Worm (Caenorhabditis elegans) whole organism, L1 larva: ENCODE results near the gene eak-7.

Experiments
- nhr-19 ChIP-seq: fragments of 200-800 bp; sonication (Bioruptor generic); conservative IDR thresholded peaks from 2 replicates; pipeline ENCODE4 v1.3.6; 2022; ENCODE audit warnings: missing genetic modification characterization, missing compliant biosample characterization
- nhr-77 ChIP-seq: fragments of 150-350 bp; optimal IDR thresholded peaks from 2 replicates; lab custom pipeline; 2014; ENCODE audit warnings: missing biosample characterization, missing genetic modification characterization
- unc-130 ChIP-seq: fragments of 150-350 bp; optimal IDR thresholded peaks from 2 replicates; lab custom pipeline; 2017; ENCODE audit warnings: missing biosample characterization, missing genetic modification characterization, inconsistent platforms
- unc-62 ChIP-seq: fragments of 150-350 bp; optimal IDR thresholded peaks from 2 replicates; lab custom pipeline; 2014; ENCODE audit warnings: missing biosample characterization, missing genetic modification reagents, missing genetic modification characterization

DNA sequence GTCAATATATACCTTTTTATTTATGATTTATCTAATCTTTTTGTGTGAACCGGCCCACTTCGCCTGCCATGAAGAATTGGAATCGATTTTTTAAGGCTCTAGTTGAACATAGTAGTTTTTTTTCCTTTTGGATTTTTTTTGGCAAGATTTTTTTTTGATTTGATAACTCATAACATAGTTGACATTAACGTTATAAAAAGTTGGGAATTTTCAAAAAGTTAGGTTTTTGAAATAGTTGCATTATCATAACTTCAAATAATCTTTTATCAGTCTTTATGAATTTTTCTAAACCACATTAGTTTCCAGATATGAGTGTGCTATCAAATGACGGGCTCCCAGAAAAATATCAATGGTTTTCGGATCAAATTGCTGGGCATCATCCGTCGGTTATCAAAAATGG lies 18.0 kb downstream of the eak-7 start, which contains the start of gene ipmk-1:
- TF ChIP-seq unc-62 (GFP tag; lab: Kevin White, UChicago) (no peak), nhr-19 (GFP tag; lab: Robert Waterston, UW) (no peak), unc-130 (no peak), nhr-77 (tag; lab: Kevin White, UChicago) (no peak)
